Worm (Caenorhabditis elegans) whole organism, late embryonic: ENCODE results near the gene F54B3.2.

Experiments used
- K02D7.2 ChIP-seq: sonication (generic microtip); optimal IDR thresholded peaks from 2 replicates; lab custom pipeline; 2017; ENCODE audit warnings: mild to moderate bottlenecking, missing genetic modification characterization, missing compliant biosample characterization
- ama-1 ChIP-seq: fragments of 150-350 bp; optimal IDR thresholded peaks from 2 replicates; lab custom pipeline; 2014
- ceh-14 ChIP-seq: sonication (generic microtip); optimal IDR thresholded peaks from 2 replicates; lab custom pipeline; 2016; ENCODE audit warnings: missing genotype, missing genetic modification characterization, missing compliant biosample characterization
- fkh-10 ChIP-seq: fragments of 150-350 bp; optimal IDR thresholded peaks from 2 replicates; lab custom pipeline; 2014; ENCODE audit warnings: missing biosample characterization, missing genetic modification reagents, missing genetic modification characterization
- hlh-30 ChIP-seq: sonication (generic microtip); optimal IDR thresholded peaks from 2 replicates; lab custom pipeline; 2017; ENCODE audit warnings: antibody characterized with exemption, missing genetic modification characterization, missing compliant biosample characterization; ENCODE audit not compliant: insufficient read depth
- hlh-8 ChIP-seq: sonication (generic microtip); optimal IDR thresholded peaks from 2 replicates; lab custom pipeline; 2016; ENCODE audit warnings: missing genotype, missing genetic modification characterization, missing compliant biosample characterization
- lim-6 ChIP-seq: sonication (generic microtip); optimal IDR thresholded peaks from 2 replicates; lab custom pipeline; 2016; ENCODE audit warnings: missing genetic modification characterization, missing compliant biosample characterization
- nfya-1 ChIP-seq: sonication (generic microtip); optimal IDR thresholded peaks from 2 replicates; lab custom pipeline; 2017; ENCODE audit warnings: missing genetic modification characterization, mild to moderate bottlenecking, missing compliant biosample characterization, antibody characterized with exemption, moderate library complexity
- nhr-11 ChIP-seq: fragments of 150-350 bp; optimal IDR thresholded peaks from 2 replicates; lab custom pipeline; 2014; ENCODE audit warnings: missing biosample characterization, missing genetic modification characterization
- pax-1 ChIP-seq: fragments of 150-350 bp; optimal IDR thresholded peaks from 2 replicates; lab custom pipeline; 2014; ENCODE audit warnings: missing biosample characterization, missing genetic modification characterization
- pqm-1 ChIP-seq: sonication (generic microtip); optimal IDR thresholded peaks from 2 replicates; lab custom pipeline; 2016; ENCODE audit warnings: missing genetic modification characterization, missing compliant biosample characterization
- tbx-2 ChIP-seq: sonication (generic microtip); optimal IDR thresholded peaks from 2 replicates; lab custom pipeline; 2016; ENCODE audit warnings: missing genetic modification characterization, missing compliant biosample characterization
- unc-55 ChIP-seq: sonication (generic microtip); optimal IDR thresholded peaks from 2 replicates; lab custom pipeline; 2017; ENCODE audit warnings: missing biosample characterization, missing genetic modification reagents, missing genetic modification characterization

DNA sequence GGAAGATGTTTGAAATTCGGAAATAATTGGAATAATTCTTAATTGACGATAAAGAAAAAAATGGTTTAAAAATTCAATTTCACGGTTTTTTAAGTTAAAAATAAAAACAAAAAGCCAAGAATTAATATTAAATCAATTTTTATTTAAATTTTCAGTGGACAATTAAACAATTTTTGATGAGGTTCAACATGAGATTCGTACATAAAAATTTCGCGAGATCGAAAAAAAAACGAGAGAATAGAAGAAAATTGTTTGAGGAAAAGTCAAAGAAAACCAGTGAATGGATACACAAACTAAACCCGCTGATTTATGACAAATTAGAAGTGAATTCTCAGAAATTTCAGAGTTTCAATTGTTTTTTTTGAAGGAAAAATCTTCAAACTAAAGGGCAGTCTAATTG, at the start of gene F54B3.2:
- TF ChIP-seq hlh-30 (tag; lab: Kevin White, UChicago) = no peak
- no peak for TF ChIP-seq fkh-10 (GFP tag; lab: Kevin White, UChicago)
- no peak for TF ChIP-seq K02D7.2 (tag; lab: Kevin White, UChicago)
- TF ChIP-seq nhr-11 (tag; lab: Kevin White, UChicago) = no peak
- TF ChIP-seq unc-55 (GFP tag; lab: Kevin White, UChicago) = no peak
- TF ChIP-seq tbx-2 (tag; lab: Kevin White, UChicago) = no peak
- TF ChIP-seq nfya-1 = no peak
- TF ChIP-seq ama-1 (lab: Kevin White, UChicago) = no peak
- TF ChIP-seq pax-1 (tag; lab: Kevin White, UChicago) = no peak
- TF ChIP-seq lim-6 = no peak
- no peak for TF ChIP-seq ceh-14 (tag; lab: Kevin White, UChicago)
- no peak for TF ChIP-seq pqm-1 (tag; lab: Kevin White, UChicago)
- TF ChIP-seq hlh-8 (tag; lab: Kevin White, UChicago) = no peak
